Worm (Caenorhabditis elegans) whole organism, L3 larva: ENCODE measurements around the gene nhr-182.

ENCODE experiments used
- aly-2 ChIP-seq: fragments of 150-350 bp; optimal IDR thresholded peaks from 2 replicates; lab custom pipeline; 2014; ENCODE audit warnings: missing biosample characterization, missing genetic modification characterization
- ceh-16 ChIP-seq: sonication (generic microtip); optimal IDR thresholded peaks from 2 replicates; lab custom pipeline; 2017; ENCODE audit warnings: missing biosample characterization, missing genetic modification characterization
- elt-3 ChIP-seq, 3 experiments: fragments of 150-350 bp in 1 of 3; sonication (generic microtip) in 2 of 3; optimal IDR thresholded peaks; 2 replicates in 2 of 3; 4 replicates in 1 of 3; lab custom pipeline; 2014 to 2017; ENCODE audit warnings: missing biosample characterization in 3 of 3, missing genetic modification characterization in 3 of 3
- lin-39 ChIP-seq: fragments of 150-350 bp; optimal IDR thresholded peaks from 2 replicates; lab custom pipeline; 2018; ENCODE audit warnings: missing biosample characterization, missing genetic modification reagents, missing genetic modification characterization
- lsy-12 ChIP-seq: sonication (generic microtip); optimal IDR thresholded peaks from 2 replicates; lab custom pipeline; 2016; ENCODE audit warnings: mild to moderate bottlenecking, missing genetic modification characterization, missing compliant biosample characterization
- nhr-11 ChIP-seq: fragments of 150-350 bp; optimal IDR thresholded peaks from 2 replicates; lab custom pipeline; 2014; ENCODE audit warnings: missing biosample characterization, missing genetic modification characterization
- nhr-12 ChIP-seq: fragments of 150-350 bp; optimal IDR thresholded peaks from 2 replicates; lab custom pipeline; 2014; ENCODE audit warnings: missing biosample characterization, missing genetic modification characterization
- nhr-77 ChIP-seq: fragments of 150-350 bp; optimal IDR thresholded peaks from 2 replicates; lab custom pipeline; 2014; ENCODE audit warnings: missing biosample characterization, missing genetic modification characterization
- skn-1 ChIP-seq: fragments of 150-350 bp; optimal IDR thresholded peaks from 2 replicates; lab custom pipeline; 2014; ENCODE audit warnings: missing biosample characterization, missing genetic modification characterization
- unc-39 ChIP-seq: sonication (generic microtip); optimal IDR thresholded peaks from 4 replicates; lab custom pipeline; 2017; ENCODE audit warnings: missing biosample characterization, missing genetic modification characterization
- unc-62 ChIP-seq: fragments of 150-350 bp; sonication (generic microtip); optimal IDR thresholded peaks from 4 replicates; lab custom pipeline; 2014; ENCODE audit warnings: missing biosample characterization, missing genetic modification reagents, missing genetic modification characterization
- ztf-4 ChIP-seq: fragments of 150-350 bp; optimal IDR thresholded peaks from 2 replicates; lab custom pipeline; 2014; ENCODE audit warnings: missing biosample characterization, missing genetic modification characterization

DNA sequence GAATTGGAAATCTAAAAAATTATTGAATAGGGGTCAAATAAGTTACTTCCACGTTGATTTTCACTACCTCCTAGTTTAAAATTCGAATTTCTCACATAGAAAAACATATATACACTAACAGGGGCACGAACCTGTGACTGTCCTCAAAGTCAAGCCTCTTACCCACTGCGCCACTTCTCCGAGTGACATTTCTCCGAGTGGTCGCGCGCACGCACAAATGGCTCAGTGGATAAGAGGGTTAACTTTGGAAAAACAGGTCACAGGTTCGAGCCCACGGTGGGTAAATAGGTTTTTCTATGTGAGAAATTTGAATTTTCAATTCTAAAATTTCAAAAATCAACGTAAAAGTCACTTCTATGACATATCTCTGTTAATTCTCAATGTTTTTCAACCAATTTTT lies 17.5 kb upstream of the nhr-182 start:
- TF ChIP-seq unc-39 (no peak), aly-2 (tag; lab: Kevin White, UChicago) (no peak), unc-62 (GFP tag; lab: Kevin White, UChicago) (no peak), nhr-12 (no peak), lin-39 (tag; lab: Kevin White, UChicago) (no peak), ztf-4 (no peak), elt-3 (tag; optimal IDR thresholded peaks at IDR 0.05; lab: Kevin White, UChicago) (no peak), nhr-11 (tag; lab: Kevin White, UChicago) (no peak), lsy-12 (no peak), ceh-16 (tag; lab: Kevin White, UChicago) (no peak), skn-1 (tag; lab: Kevin White, UChicago) (no peak), nhr-77 (tag; lab: Kevin White, UChicago) (no peak)
